Fruit fly (Drosophila melanogaster) whole organism, embryonic: ENCODE results near the gene Ubc4.

Source experiments
- Atf-2 ChIP-seq: fragments of 200-800 bp; sonication (Bioruptor generic); optimal IDR thresholded peaks from 2 replicates; lab custom pipeline; 2016; ENCODE audit warnings: missing biosample characterization, missing genetic modification characterization
- BEAF-32 ChIP-seq: fragments of 200-800 bp; sonication (Bioruptor generic); optimal IDR thresholded peaks from 3 replicates; lab custom pipeline; 2017; ENCODE audit warnings: missing biosample characterization, missing genetic modification characterization, mild to moderate bottlenecking, moderate library complexity, missing genetic modification reagents
- CG11093 ChIP-seq: fragments of 200-800 bp; sonication (Bioruptor generic); IDR thresholded peaks from 3 replicates; pipeline ENCODE4 v1.3.6; 2022; ENCODE audit warnings: missing biosample characterization, missing genetic modification characterization
- CG11504 ChIP-seq: fragments of 200-800 bp; sonication (Bioruptor generic); optimal IDR thresholded peaks from 3 replicates; lab custom pipeline; 2019; ENCODE audit warnings: missing biosample characterization, mild to moderate bottlenecking, missing genetic modification characterization, moderate library complexity
- CG12071 ChIP-seq: fragments of 200-800 bp; sonication (Bioruptor generic); optimal IDR thresholded peaks from 3 replicates; lab custom pipeline; 2018; ENCODE audit warnings: missing biosample characterization, mild to moderate bottlenecking, missing genetic modification characterization
- CG13624 ChIP-seq: fragments of 200-800 bp; sonication (Bioruptor generic); optimal IDR thresholded peaks from 2 replicates; lab custom pipeline; 2016; ENCODE audit warnings: missing biosample characterization, missing genetic modification characterization
- CG15011 ChIP-seq: fragments of 200-800 bp; sonication (Bioruptor generic); optimal IDR thresholded peaks from 3 replicates; lab custom pipeline; 2018; ENCODE audit warnings: missing biosample characterization, mild to moderate bottlenecking, missing genetic modification characterization
- CG1647 ChIP-seq: fragments of 200-800 bp; sonication (Bioruptor generic); optimal IDR thresholded peaks from 3 replicates; lab custom pipeline; 2016; ENCODE audit warnings: missing biosample characterization, missing genetic modification characterization
- CG16779 ChIP-seq: fragments of 200-800 bp; sonication (Bioruptor generic); IDR thresholded peaks from 2 replicates; pipeline ENCODE4 v1.3.6; 2022; ENCODE audit warnings: missing biosample characterization, missing genetic modification characterization
- CG2129 ChIP-seq: fragments of 200-800 bp; sonication (Bioruptor generic); IDR thresholded peaks from 2 replicates; pipeline ENCODE4 v1.3.6; 2022; ENCODE audit warnings: missing biosample characterization, missing genetic modification characterization; ENCODE audit not compliant: partially characterized antibody
- CG2202 ChIP-seq: fragments of 200-800 bp; sonication (Bioruptor generic); optimal IDR thresholded peaks from 2 replicates; lab custom pipeline; 2018; ENCODE audit warnings: missing biosample characterization, mild to moderate bottlenecking, missing genetic modification characterization
- CG3281 ChIP-seq: fragments of 200-800 bp; sonication (Bioruptor generic); optimal IDR thresholded peaks from 3 replicates; lab custom pipeline; 2017; ENCODE audit warnings: missing biosample characterization, mild to moderate bottlenecking, missing genetic modification characterization
- CG3407 ChIP-seq: fragments of 200-800 bp; sonication (Bioruptor generic); optimal IDR thresholded peaks from 2 replicates; lab custom pipeline; 2018; ENCODE audit warnings: missing biosample characterization, mild to moderate bottlenecking, missing genetic modification characterization
- CG4328 ChIP-seq: fragments of 200-800 bp; sonication (Bioruptor generic); optimal IDR thresholded peaks from 3 replicates; lab custom pipeline; 2017; ENCODE audit warnings: missing biosample characterization, missing genetic modification reagents, missing genetic modification characterization
- CG4404 ChIP-seq: fragments of 200-800 bp; sonication (Bioruptor generic); IDR thresholded peaks from 2 replicates; pipeline ENCODE4 v1.3.6; 2022; ENCODE audit warnings: missing biosample characterization, missing genetic modification characterization
- CG6765 ChIP-seq: fragments of 200-800 bp; sonication (Bioruptor generic); optimal IDR thresholded peaks from 3 replicates; lab custom pipeline; 2017; ENCODE audit warnings: missing biosample characterization, mild to moderate bottlenecking, missing genetic modification characterization
- Camta ChIP-seq: fragments of 200-800 bp; sonication (Bioruptor generic); optimal IDR thresholded peaks from 2 replicates; lab custom pipeline; 2016; ENCODE audit warnings: missing biosample characterization, missing genetic modification characterization
- D19B ChIP-seq: fragments of 200-800 bp; sonication (Bioruptor generic); optimal IDR thresholded peaks from 2 replicates; lab custom pipeline; 2017; ENCODE audit warnings: missing biosample characterization, mild to moderate bottlenecking, missing genetic modification characterization
- Doc2 ChIP-seq: fragments of 200-800 bp; sonication (Bioruptor generic); IDR thresholded peaks from 2 replicates; pipeline ENCODE4 v1.3.6; 2022; ENCODE audit warnings: missing biosample characterization, missing genetic modification characterization
- Fer3 ChIP-seq: fragments of 200-800 bp; sonication (Bioruptor generic); optimal IDR thresholded peaks from 2 replicates; lab custom pipeline; 2018; ENCODE audit warnings: missing biosample characterization, mild to moderate bottlenecking, missing genetic modification characterization, moderate library complexity
- Hr78 ChIP-seq, 2 experiments: fragments of 200-800 bp in 1 of 2; fragments of >200 bp in 1 of 2; sonication (Bioruptor generic) in 1 of 2; optimal IDR thresholded peaks; 2 replicates each; lab custom pipeline; 2017 to 2019; ENCODE audit warnings: missing biosample characterization in 2 of 2, missing genetic modification characterization in 2 of 2, mild to moderate bottlenecking in 1 of 2, moderate library complexity in 1 of 2
- Mrtf ChIP-seq: fragments of 200-800 bp; sonication (Bioruptor generic); IDR thresholded peaks from 3 replicates; pipeline ENCODE4 v1.3.6; 2022; ENCODE audit warnings: missing biosample characterization, missing genetic modification characterization
- Optix ChIP-seq: fragments of 200-800 bp; sonication (Bioruptor generic); IDR thresholded peaks from 3 replicates; pipeline ENCODE4 v1.3.6; 2022; ENCODE audit warnings: missing biosample characterization, missing genetic modification characterization
- Ssrp ChIP-seq: fragments of 200-800 bp; sonication (Bioruptor generic); optimal IDR thresholded peaks from 2 replicates; lab custom pipeline; 2018; ENCODE audit warnings: missing biosample characterization, mild to moderate bottlenecking, missing genetic modification characterization, moderate library complexity
- abd-A ChIP-seq: fragments of 200-800 bp; sonication (Bioruptor generic); optimal IDR thresholded peaks from 3 replicates; lab custom pipeline; 2019; ENCODE audit warnings: missing biosample characterization, mild to moderate bottlenecking, missing genetic modification characterization, moderate library complexity
- bab2 ChIP-seq: fragments of 200-800 bp; sonication (Bioruptor generic); optimal IDR thresholded peaks from 2 replicates; lab custom pipeline; 2016; ENCODE audit warnings: missing biosample characterization, missing genetic modification characterization
- bsh ChIP-seq, 2 experiments: fragments of 200-800 bp; sonication (Bioruptor generic); optimal IDR thresholded peaks; 2 replicates each; lab custom pipeline; 2017 to 2018; ENCODE audit warnings: mild to moderate bottlenecking in 2 of 2, missing biosample characterization in 2 of 2, missing genetic modification characterization in 2 of 2, moderate library complexity in 1 of 2
- cad ChIP-seq: fragments of >200 bp; optimal IDR thresholded peaks from 2 replicates; lab custom pipeline; 2017; ENCODE audit warnings: missing biosample characterization, missing genetic modification characterization
- disco-r ChIP-seq: fragments of 200-800 bp; sonication (Bioruptor generic); optimal IDR thresholded peaks from 2 replicates; lab custom pipeline; 2016; ENCODE audit warnings: missing biosample characterization, missing genetic modification characterization
- dpn ChIP-seq, 2 experiments: fragments of 200-800 bp; sonication (Bioruptor generic); optimal IDR thresholded peaks; 3 replicates each; lab custom pipeline; 2016; ENCODE audit warnings: missing biosample characterization in 2 of 2, missing genetic modification characterization in 2 of 2
- esg ChIP-seq: fragments of 200-800 bp; sonication (Bioruptor generic); conservative IDR thresholded peaks from 2 replicates; pipeline ENCODE4 v1.3.6; 2022; ENCODE audit warnings: missing biosample characterization, missing genetic modification characterization
- eve ChIP-seq, 2 experiments: fragments of >200 bp; optimal IDR thresholded peaks; 2 replicates each; lab custom pipeline; 2017; ENCODE audit warnings: missing biosample characterization in 2 of 2, missing genetic modification characterization in 2 of 2
- gfzf ChIP-seq: fragments of 200-800 bp; sonication (Bioruptor generic); optimal IDR thresholded peaks from 2 replicates; lab custom pipeline; 2016; ENCODE audit warnings: missing biosample characterization, mild to moderate bottlenecking, missing genetic modification characterization, moderate library complexity
- h ChIP-seq: fragments of >200 bp; optimal IDR thresholded peaks from 2 replicates; lab custom pipeline; 2017
- kah ChIP-seq: fragments of 200-800 bp; sonication (Bioruptor generic); optimal IDR thresholded peaks from 2 replicates; lab custom pipeline; 2018; ENCODE audit warnings: missing biosample characterization, mild to moderate bottlenecking, missing genetic modification characterization
- klu ChIP-seq: fragments of 200-800 bp; sonication (Bioruptor generic); IDR thresholded peaks from 2 replicates; pipeline ENCODE4 v1.3.6; 2022; ENCODE audit warnings: missing biosample characterization, missing genetic modification characterization
- lbe ChIP-seq: fragments of 200-800 bp; sonication (Bioruptor generic); optimal IDR thresholded peaks from 2 replicates; lab custom pipeline; 2016; ENCODE audit warnings: missing biosample characterization, mild to moderate bottlenecking, missing genetic modification characterization
- lmd ChIP-seq: fragments of 200-800 bp; sonication (Bioruptor generic); IDR thresholded peaks from 2 replicates; pipeline ENCODE4 v1.3.6; 2022; ENCODE audit warnings: missing biosample characterization, missing genetic modification characterization
- mirr ChIP-seq: fragments of 200-800 bp; sonication (Bioruptor generic); optimal IDR thresholded peaks from 3 replicates; lab custom pipeline; 2018; ENCODE audit warnings: missing biosample characterization, mild to moderate bottlenecking, missing genetic modification characterization
- pum ChIP-seq: fragments of 200-800 bp; sonication (Bioruptor generic); optimal IDR thresholded peaks from 2 replicates; lab custom pipeline; 2016; ENCODE audit warnings: missing biosample characterization, missing genetic modification characterization
- ro ChIP-seq: fragments of 200-800 bp; sonication (Bioruptor generic); IDR thresholded peaks from 2 replicates; pipeline ENCODE4 v1.3.6; 2022; ENCODE audit warnings: missing biosample characterization, missing genetic modification characterization
- sc ChIP-seq, 3 experiments: fragments of >200 bp in 2 of 3; fragments of 200-800 bp in 1 of 3; sonication (Bioruptor generic) in 1 of 3; optimal IDR thresholded peaks; 2 replicates in 2 of 3; 3 replicates in 1 of 3; lab custom pipeline; 2017; ENCODE audit warnings: mild to moderate bottlenecking in 1 of 3, missing biosample characterization in 1 of 3, missing genetic modification characterization in 1 of 3, missing genetic modification reagents in 1 of 3
- scrt ChIP-seq: fragments of 200-800 bp; sonication (Bioruptor generic); optimal IDR thresholded peaks from 2 replicates; lab custom pipeline; 2018; ENCODE audit warnings: missing biosample characterization, mild to moderate bottlenecking, missing genetic modification characterization, moderate library complexity
- sens ChIP-seq: fragments of 200-800 bp; sonication (Bioruptor generic); peaks from one replicate; lab custom pipeline; 2016; ENCODE audit warnings: missing biosample characterization, missing genetic modification characterization
- sens-2 ChIP-seq: fragments of 200-800 bp; sonication (Bioruptor generic); IDR thresholded peaks from 2 replicates; pipeline ENCODE4 v1.3.6; 2022; ENCODE audit warnings: missing biosample characterization, missing genetic modification characterization
- seq ChIP-seq: fragments of 200-800 bp; sonication (Bioruptor generic); IDR thresholded peaks from 2 replicates; pipeline ENCODE4 v1.3.6; 2022; ENCODE audit warnings: missing biosample characterization, missing genetic modification characterization
- sim ChIP-seq: fragments of 200-800 bp; sonication (Bioruptor generic); IDR thresholded peaks from 2 replicates; pipeline ENCODE4 v1.3.6; 2022; ENCODE audit warnings: missing biosample characterization, missing genetic modification characterization
- trh ChIP-seq: fragments of 200-800 bp; sonication (Bioruptor generic); optimal IDR thresholded peaks from 2 replicates; lab custom pipeline; 2016; ENCODE audit warnings: missing biosample characterization, missing genetic modification characterization
- yki ChIP-seq: fragments of >200 bp; optimal IDR thresholded peaks from 3 replicates; lab custom pipeline; 2018

Ubc4 gene

DNA sequence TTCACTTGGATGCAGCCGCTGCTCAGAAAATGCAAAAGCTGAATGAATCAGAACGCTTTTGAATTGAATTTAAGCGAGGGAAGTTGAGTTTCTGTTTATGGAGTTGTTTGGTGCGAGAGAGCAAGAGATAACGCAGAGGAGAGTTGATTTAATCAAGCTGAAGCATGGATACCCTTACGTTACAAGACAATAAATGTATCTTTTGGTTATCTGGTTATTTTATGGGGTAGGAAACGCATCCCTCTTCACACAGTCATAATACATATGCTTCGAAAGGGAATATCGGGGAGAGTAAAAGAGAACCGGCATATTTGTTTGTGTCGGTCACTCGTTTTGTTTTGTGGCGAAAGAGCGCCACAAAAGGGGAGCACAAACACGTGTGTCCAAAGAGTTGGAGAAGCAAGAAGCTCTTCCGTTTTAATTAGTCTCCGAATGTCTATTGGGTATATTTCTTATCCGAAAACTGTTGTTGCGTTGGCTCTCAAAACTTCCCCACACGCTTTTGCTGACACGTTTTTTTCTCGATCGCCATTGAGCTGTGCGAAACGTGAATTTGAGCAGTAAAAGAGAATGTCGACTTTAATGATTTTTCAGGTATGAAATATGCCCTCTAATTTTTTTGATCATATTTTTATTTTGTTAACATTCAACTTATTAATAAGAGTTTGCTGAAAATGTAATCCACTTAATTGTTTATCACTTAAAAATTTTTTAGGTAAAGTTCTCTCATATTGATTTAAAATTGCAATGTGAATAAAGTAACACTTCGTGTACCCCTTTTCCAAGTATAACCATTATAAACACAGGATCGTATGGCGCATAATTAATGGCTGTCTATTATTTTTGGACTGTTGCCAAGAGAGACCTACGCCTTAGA is 1.2 kb upstream of the Ubc4 start, which contains the start of gene Prps (continued):
- TF ChIP-seq disco-r (GFP tag; lab: Kevin White, UChicago) = peak; percentile 59
- TF ChIP-seq CG2202 = no peak
- peak in 1 of 2 experiments; percentile 18 for TF ChIP-seq Hr78 (GFP tag; optimal IDR thresholded peaks at IDR 0.05; lab: Kevin White, UChicago)
- peak; percentile 87 for TF ChIP-seq CG16779
- TF ChIP-seq CG13624 (GFP tag; lab: Kevin White, UChicago) = peak; percentile 81
- peak; percentile 83 for TF ChIP-seq mirr
- TF ChIP-seq CG11093 (GFP tag; lab: Robert Waterston, UW) = peak; percentile 61; the same call in 1 of the 3 replicates
- peak; percentile 88 for TF ChIP-seq abd-A
- TF ChIP-seq seq (GFP tag; lab: Robert Waterston, UW) = peak; percentile 63; the same call in 1 of the 2 replicates
- TF ChIP-seq trh = no peak
- peak; percentile 58 for TF ChIP-seq sens-2
- peak; percentile 83 for TF ChIP-seq Fer3 (tag; lab: Kevin White, UChicago)
- no peak for TF ChIP-seq CG3407 (GFP tag; lab: Kevin White, UChicago)
- TF ChIP-seq klu (GFP tag; lab: Robert Waterston, UW) = no peak
- peak; percentile 51 for TF ChIP-seq CG4328 (GFP tag; lab: Kevin White, UChicago)
- no peak for TF ChIP-seq BEAF-32 (GFP tag; lab: Kevin White, UChicago)
- no peak for TF ChIP-seq Doc2 (GFP tag; lab: Robert Waterston, UW)
- peak; percentile 50; the same call in 1 of the 2 replicates for TF ChIP-seq ro (GFP tag; lab: Robert Waterston, UW)
- TF ChIP-seq CG4404 (GFP tag; lab: Robert Waterston, UW) = no peak
- TF ChIP-seq Atf-2 (GFP tag; lab: Kevin White, UChicago) = peak; percentile 67
- TF ChIP-seq pum (GFP tag; lab: Kevin White, UChicago) = peak; percentile 72
- peak; percentile 78 for TF ChIP-seq CG11504 (tag; lab: Kevin White, UChicago)
- TF ChIP-seq eve (GFP tag; optimal IDR thresholded peaks at IDR 0.05; lab: Kevin White, UChicago) = no peak
- no peak for TF ChIP-seq cad
- peak; percentile 60 for TF ChIP-seq bab2 (GFP tag; lab: Kevin White, UChicago)
- peak; percentile 52 for TF ChIP-seq CG6765 (GFP tag; lab: Kevin White, UChicago)
- TF ChIP-seq gfzf (GFP tag; lab: Kevin White, UChicago) = no peak
- no peak for TF ChIP-seq CG2129 (GFP tag; lab: Robert Waterston, UW)
- TF ChIP-seq lmd = peak; percentile 80
- TF ChIP-seq CG12071 (GFP tag; lab: Kevin White, UChicago) = peak; percentile 87
- TF ChIP-seq sens (GFP tag; lab: Kevin White, UChicago) = peak; percentile 96
- peak; percentile 64 for TF ChIP-seq Optix (GFP tag; lab: Robert Waterston, UW)
- no peak for TF ChIP-seq esg
- no peak for TF ChIP-seq yki (lab: Kevin White, UChicago)
- TF ChIP-seq scrt (GFP tag; lab: Kevin White, UChicago) = peak; percentile 70
- peak; percentile 85 for TF ChIP-seq lbe (GFP tag; lab: Kevin White, UChicago)
- peak; percentile 95 for TF ChIP-seq D19B (GFP tag; lab: Kevin White, UChicago)
- peak; percentile 60 to 72 for TF ChIP-seq bsh (GFP tag; optimal IDR thresholded peaks at IDR 0.05; lab: Kevin White, UChicago)
- TF ChIP-seq Mrtf (GFP tag; lab: Robert Waterston, UW) = peak; percentile 78; the same call in 2 of the 3 replicates
- peak; percentile 50 for TF ChIP-seq kah
- peak; percentile 77 for TF ChIP-seq CG3281 (GFP tag; lab: Kevin White, UChicago)
- no peak for TF ChIP-seq sc (optimal IDR thresholded peaks at IDR 0.05; lab: Kevin White, UChicago)
- peak; percentile 21 for TF ChIP-seq sc (GFP tag; optimal IDR thresholded peaks at IDR 0.05; lab: Kevin White, UChicago)
- TF ChIP-seq Ssrp (tag; lab: Kevin White, UChicago) = no peak
- TF ChIP-seq dpn (GFP tag; optimal IDR thresholded peaks at IDR 0.05; lab: Kevin White, UChicago) = peak; percentile 78 to 83
- no peak for TF ChIP-seq h (lab: Kevin White, UChicago)
- TF ChIP-seq sim (GFP tag; lab: Robert Waterston, UW) = peak; percentile 67; the same call in 1 of the 2 replicates
- TF ChIP-seq CG1647 (GFP tag; lab: Kevin White, UChicago) = peak; percentile 79
- peak; percentile 22 for TF ChIP-seq CG15011
- TF ChIP-seq Camta = peak; percentile 65
